Worm (Caenorhabditis elegans): Measurements from ENCODE around the gene hpo-18.

DNA sequence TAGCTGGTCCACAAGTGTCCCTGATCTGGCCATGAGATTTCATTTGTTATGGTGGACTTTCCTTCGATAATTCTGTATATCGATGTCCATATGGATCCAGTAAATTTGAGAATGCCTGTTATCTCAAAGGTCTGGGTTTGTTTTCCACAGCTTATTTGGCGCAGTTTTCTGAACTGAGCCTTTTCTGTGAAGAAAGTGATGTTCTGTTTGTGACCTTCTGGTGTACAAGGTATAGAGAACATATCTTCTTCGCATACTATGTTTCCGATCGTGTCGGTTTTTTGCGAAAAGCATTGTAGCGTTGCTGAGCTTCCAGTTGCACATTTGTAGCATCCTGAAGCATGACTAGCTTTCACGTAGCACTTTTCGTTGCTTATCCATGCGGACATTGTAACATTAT is 43.4 kb downstream of the hpo-18 start:
- TF ChIP-seq ceh-82 (tag; optimal IDR thresholded peaks at IDR 0.05) = no peak
- no peak for TF ChIP-seq nhr-23 (tag; optimal IDR thresholded peaks at IDR 0.05)
- no peak for TF ChIP-seq skn-1 (tag; optimal IDR thresholded peaks at IDR 0.05)
- TF ChIP-seq lin-11 (tag; optimal IDR thresholded peaks at IDR 0.05) = no peak
- TF ChIP-seq ama-1 (optimal IDR thresholded peaks at IDR 0.05) = no peak
- TF ChIP-seq blmp-1 (tag; optimal IDR thresholded peaks at IDR 0.05; ENCODE audit: insufficient read depth) = no peak
- TF ChIP-seq C34F6.9 (tag; optimal IDR thresholded peaks at IDR 0.05) = no peak
- no peak for TF ChIP-seq zag-1 (tag; optimal IDR thresholded peaks at IDR 0.05)
- TF ChIP-seq lsy-2 (tag; optimal IDR thresholded peaks at IDR 0.05) = no peak
- TF ChIP-seq R02D3.7 (tag; optimal IDR thresholded peaks at IDR 0.05) = no peak
- TF ChIP-seq ZK546.5 (tag; optimal IDR thresholded peaks at IDR 0.05) = no peak
- no peak for TF ChIP-seq nhr-12 (tag; optimal IDR thresholded peaks at IDR 0.05)
- no peak for TF ChIP-seq nhr-11 (tag; optimal IDR thresholded peaks at IDR 0.05)
- no peak for TF ChIP-seq ztf-1 (GFP tag; conservative IDR thresholded peaks at IDR 0.05)
